Worm (Caenorhabditis elegans) whole organism, L4/young adult: ENCODE results near the gene Y57G11C.22.

ENCODE experiments used
- W03F9.2 ChIP-seq: fragments of 150-350 bp; optimal IDR thresholded peaks from 2 replicates; lab custom pipeline; 2014; ENCODE audit warnings: missing biosample characterization, missing genetic modification characterization
- dao-5 ChIP-seq: sonication (generic microtip); optimal IDR thresholded peaks from 2 replicates; lab custom pipeline; 2016; ENCODE audit warnings: missing genotype, missing genetic modification characterization, moderate library complexity, missing compliant biosample characterization
- him-1 ChIP-seq: sonication (generic microtip); optimal IDR thresholded peaks from 2 replicates; lab custom pipeline; 2016; ENCODE audit warnings: missing genotype, missing genetic modification reagents, missing genetic modification characterization, missing compliant biosample characterization

ce11 chrIV:14877657-14878056 lies 40.6 kb downstream of the Y57G11C.22 start:
- TF ChIP-seq dao-5 (tag; lab: Kevin White, UChicago) = no peak
- no peak for TF ChIP-seq him-1 (tag; lab: Kevin White, UChicago)
- no peak for TF ChIP-seq W03F9.2 (tag; lab: Kevin White, UChicago)
